Fruit fly (Drosophila melanogaster): ENCODE measurements around the gene ATPsynCF6.

DNA sequence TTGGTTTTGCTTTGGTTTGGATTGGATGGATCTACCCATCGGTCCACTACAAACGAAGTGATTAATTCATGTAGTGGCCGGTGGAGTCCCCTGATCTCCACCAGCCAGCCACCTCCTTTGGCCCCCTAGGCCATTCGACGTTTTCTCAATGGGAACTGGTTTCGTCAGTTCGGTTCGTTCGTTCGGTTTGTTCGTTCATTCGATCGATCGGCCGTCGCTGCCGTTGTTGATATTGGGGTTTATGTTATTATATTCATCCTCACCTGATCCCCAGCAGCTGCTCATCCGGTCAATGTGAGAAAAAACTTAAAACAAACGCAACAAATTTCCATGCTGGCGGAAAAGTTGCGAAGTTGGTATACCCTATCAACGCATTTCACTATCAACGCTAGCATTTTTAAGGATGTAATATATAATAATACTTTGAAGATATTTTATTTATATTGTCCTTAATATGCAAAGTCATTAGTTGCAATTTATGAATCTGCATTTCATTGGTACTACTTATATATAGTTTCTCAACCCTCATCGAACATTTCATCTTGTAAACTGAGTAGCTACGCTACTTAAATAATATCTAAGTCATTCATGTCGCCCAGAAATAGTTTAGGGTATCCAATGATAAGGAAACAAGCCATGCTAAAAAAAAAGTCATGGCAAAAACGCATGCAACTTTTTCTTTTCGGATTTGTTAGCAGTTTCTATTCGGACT is 32.1 kb downstream of the ATPsynCF6 start:
- no peak for TF ChIP-seq toe (GFP tag; optimal IDR thresholded peaks at IDR 0.05)
- no peak for TF ChIP-seq cic (GFP tag; optimal IDR thresholded peaks at IDR 0.05)
- TF ChIP-seq CG12768 (GFP tag; optimal IDR thresholded peaks at IDR 0.05), result no peak
- no peak for TF ChIP-seq CG5204 (GFP tag; optimal IDR thresholded peaks at IDR 0.05)
- no peak for TF ChIP-seq Hr96 (GFP tag; optimal IDR thresholded peaks at IDR 0.05)
- TF ChIP-seq CG33017 (tag; optimal IDR thresholded peaks at IDR 0.05), result no peak
- TF ChIP-seq CG7101 (tag; optimal IDR thresholded peaks at IDR 0.05), result no peak
- TF ChIP-seq kay (GFP tag; ENCODE audit: borderline replicate concordance), result no peak
- TF ChIP-seq CG7045 (GFP tag; optimal IDR thresholded peaks at IDR 0.05), result no peak
- TF ChIP-seq pad (GFP tag; optimal IDR thresholded peaks at IDR 0.05), result no peak
- TF ChIP-seq tj (GFP tag; optimal IDR thresholded peaks at IDR 0.05), result no peak
- no peak for TF ChIP-seq Mnt (GFP tag; optimal IDR thresholded peaks at IDR 0.05)

Measured in whole organism, adult.